Fruit fly (Drosophila melanogaster) whole organism, pupa: ENCODE results near the gene CG14721.

ENCODE experiments used
- CG10348 ChIP-seq: fragments of 200-800 bp; sonication (Bioruptor generic); IDR thresholded peaks from 2 replicates; pipeline ENCODE4 v1.3.6; 2022; ENCODE audit warnings: missing biosample characterization, missing genetic modification characterization
- CG12605 ChIP-seq: fragments of 200-800 bp; sonication (Bioruptor generic); IDR thresholded peaks from 2 replicates; pipeline ENCODE4 v1.3.6; 2022; ENCODE audit warnings: missing biosample characterization, missing genetic modification characterization
- CG17806 ChIP-seq: fragments of 200-800 bp; sonication (Bioruptor generic); optimal IDR thresholded peaks from 2 replicates; lab custom pipeline; 2018; ENCODE audit warnings: missing biosample characterization, mild to moderate bottlenecking, missing genetic modification characterization, moderate library complexity
- CG34367 ChIP-seq: fragments of 200-800 bp; sonication (Bioruptor generic); optimal IDR thresholded peaks from 2 replicates; lab custom pipeline; 2018; ENCODE audit warnings: missing biosample characterization, mild to moderate bottlenecking, missing genetic modification characterization
- CG4496 ChIP-seq: fragments of 200-800 bp; sonication (Bioruptor generic); IDR thresholded peaks from 3 replicates; pipeline ENCODE4 v1.3.6; 2022; ENCODE audit warnings: missing biosample characterization, missing genetic modification characterization
- CG8159 ChIP-seq: fragments of 200-800 bp; sonication (Bioruptor generic); optimal IDR thresholded peaks from 3 replicates; lab custom pipeline; 2018; ENCODE audit warnings: missing biosample characterization, mild to moderate bottlenecking, missing genetic modification characterization, moderate library complexity
- CG8301 ChIP-seq: fragments of 200-800 bp; sonication (Bioruptor generic); optimal IDR thresholded peaks from 2 replicates; lab custom pipeline; 2018; ENCODE audit warnings: missing biosample characterization, mild to moderate bottlenecking, missing genetic modification characterization
- CG9948 ChIP-seq: fragments of 200-800 bp; sonication (Bioruptor generic); optimal IDR thresholded peaks from 2 replicates; lab custom pipeline; 2018; ENCODE audit warnings: missing biosample characterization, mild to moderate bottlenecking, missing genetic modification characterization, moderate library complexity
- D1 ChIP-seq: fragments of 200-800 bp; sonication (Bioruptor generic); optimal IDR thresholded peaks from 2 replicates; lab custom pipeline; 2018; ENCODE audit warnings: missing biosample characterization, mild to moderate bottlenecking, missing genetic modification characterization, moderate library complexity
- Pif1A ChIP-seq: fragments of 200-800 bp; sonication (Bioruptor generic); optimal IDR thresholded peaks from 3 replicates; lab custom pipeline; 2016; ENCODE audit warnings: missing biosample characterization, missing genetic modification characterization
- Pif1B ChIP-seq: fragments of 200-800 bp; sonication (Bioruptor generic); optimal IDR thresholded peaks from 3 replicates; lab custom pipeline; 2016; ENCODE audit warnings: missing biosample characterization, missing genetic modification characterization
- fd96Ca ChIP-seq: fragments of 200-800 bp; sonication (Bioruptor generic); IDR thresholded peaks from 3 replicates; pipeline ENCODE4 v1.3.6; 2022; ENCODE audit warnings: missing biosample characterization, missing genetic modification characterization

DNA sequence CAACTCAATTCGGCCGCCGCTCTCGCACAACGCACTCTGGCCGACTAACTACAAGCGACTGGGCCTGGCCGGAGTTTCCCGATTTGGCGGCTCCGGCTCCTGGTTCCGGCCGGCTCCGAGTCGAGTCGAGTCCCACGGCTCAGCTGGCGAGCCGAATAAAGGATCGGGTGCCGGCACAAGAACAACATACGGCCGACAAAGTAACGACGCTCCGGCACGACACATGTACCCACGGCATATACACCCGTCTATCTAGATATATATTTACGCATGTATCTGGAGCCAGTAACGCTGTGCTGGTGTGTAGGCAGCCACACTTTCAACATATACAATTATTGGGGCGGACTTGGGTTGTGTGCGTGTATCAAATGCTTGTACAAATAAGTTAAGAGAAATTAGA lies 36.2 kb downstream of the CG14721 start:
- no peak for TF ChIP-seq CG9948 (tag; lab: Kevin White, UChicago)
- TF ChIP-seq CG4496 (GFP tag; lab: Robert Waterston, UW): no peak
- no peak for TF ChIP-seq CG17806
- TF ChIP-seq fd96Ca: no peak
- TF ChIP-seq CG8159 (tag; lab: Kevin White, UChicago): no peak
- TF ChIP-seq CG8301 (tag; lab: Kevin White, UChicago): no peak
- TF ChIP-seq Pif1B (GFP tag; lab: Kevin White, UChicago): no peak
- TF ChIP-seq Pif1A: no peak
- TF ChIP-seq CG10348 (GFP tag; lab: Robert Waterston, UW): no peak
- TF ChIP-seq CG34367 (tag; lab: Kevin White, UChicago): no peak
- TF ChIP-seq D1 (tag; lab: Kevin White, UChicago): no peak
- no peak for TF ChIP-seq CG12605
